Worm (Caenorhabditis elegans) whole organism, L4/young adult: ENCODE data around the gene H35N09.1.

Source experiments
- dao-5 ChIP-seq: sonication (generic microtip); optimal IDR thresholded peaks from 2 replicates; lab custom pipeline; 2016; ENCODE audit warnings: missing genotype, missing genetic modification characterization, moderate library complexity, missing compliant biosample characterization
- him-1 ChIP-seq: sonication (generic microtip); optimal IDR thresholded peaks from 2 replicates; lab custom pipeline; 2016; ENCODE audit warnings: missing genotype, missing genetic modification reagents, missing genetic modification characterization, missing compliant biosample characterization

DNA sequence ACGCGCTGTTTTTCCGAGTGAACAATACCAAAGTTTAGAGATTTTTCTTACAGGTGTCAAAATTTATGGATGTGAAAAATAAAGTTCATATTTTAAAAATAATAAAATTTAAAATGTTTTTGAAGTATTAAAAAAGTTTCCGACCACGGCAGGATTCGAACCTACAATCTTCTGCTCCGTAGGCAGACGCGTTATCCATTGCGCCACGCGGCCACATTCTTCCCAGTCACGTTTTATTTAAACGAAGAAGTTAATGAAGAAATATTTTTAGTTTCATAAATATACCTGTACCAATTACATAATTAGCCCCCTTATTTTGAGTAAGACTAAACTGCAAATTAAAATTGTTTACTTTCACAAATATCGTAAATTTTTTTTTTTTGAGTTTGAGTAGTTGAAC lies 35.5 kb downstream of the H35N09.1 start:
- TF ChIP-seq him-1, result no peak
- TF ChIP-seq dao-5, result no peak
